Worm (Caenorhabditis elegans): ENCODE results near the gene vps-33.1.

Gene vps-33.1

ce11 chrIII:8696680-8697079, 4.0 kb upstream of the vps-33.1 start:
- TF ChIP-seq sdc-2 (tag; optimal IDR thresholded peaks at IDR 0.05) (no peak), ceh-48 (tag; optimal IDR thresholded peaks at IDR 0.05) (peak; percentile 15), nfya-1 (tag; optimal IDR thresholded peaks at IDR 0.05) (peak; percentile 22)

ce11 chrIII:8697268-8697907, 3.3 kb upstream of the vps-33.1 start:
- TF ChIP-seq ceh-45 (GFP tag; IDR thresholded peaks at IDR 0.05) (no peak), sox-2 (GFP tag; IDR thresholded peaks at IDR 0.05) (no peak), lim-6 (tag; optimal IDR thresholded peaks at IDR 0.05) (no peak), pat-9 (tag; optimal IDR thresholded peaks at IDR 0.05) (no peak), elt-4 (tag; optimal IDR thresholded peaks at IDR 0.05) (no peak), ttx-3 (tag; optimal IDR thresholded peaks at IDR 0.05) (no peak), syd-9 (tag; optimal IDR thresholded peaks at IDR 0.05) (no peak), dve-1 (tag; optimal IDR thresholded peaks at IDR 0.05) (no peak), ets-4 (tag; optimal IDR thresholded peaks at IDR 0.05) (no peak), elt-2 (tag; optimal IDR thresholded peaks at IDR 0.05) (no peak), fkh-10 (GFP tag; optimal IDR thresholded peaks at IDR 0.05) (no peak), hlh-30 (tag; optimal IDR thresholded peaks at IDR 0.05; ENCODE audit: insufficient read depth) (no peak), rnt-1 (tag; optimal IDR thresholded peaks at IDR 0.05) (no peak), lin-11 (tag; optimal IDR thresholded peaks at IDR 0.05) (no peak), F13H6.1 (tag; optimal IDR thresholded peaks at IDR 0.05) (no peak), unc-55 (GFP tag; optimal IDR thresholded peaks at IDR 0.05) (no peak), madf-2 (tag; optimal IDR thresholded peaks at IDR 0.05) (no peak), ceh-48 (tag; optimal IDR thresholded peaks at IDR 0.05) (no peak), fkh-6 (tag; optimal IDR thresholded peaks at IDR 0.05) (no peak), zip-5 (tag; optimal IDR thresholded peaks at IDR 0.05) (no peak)

DNA sequence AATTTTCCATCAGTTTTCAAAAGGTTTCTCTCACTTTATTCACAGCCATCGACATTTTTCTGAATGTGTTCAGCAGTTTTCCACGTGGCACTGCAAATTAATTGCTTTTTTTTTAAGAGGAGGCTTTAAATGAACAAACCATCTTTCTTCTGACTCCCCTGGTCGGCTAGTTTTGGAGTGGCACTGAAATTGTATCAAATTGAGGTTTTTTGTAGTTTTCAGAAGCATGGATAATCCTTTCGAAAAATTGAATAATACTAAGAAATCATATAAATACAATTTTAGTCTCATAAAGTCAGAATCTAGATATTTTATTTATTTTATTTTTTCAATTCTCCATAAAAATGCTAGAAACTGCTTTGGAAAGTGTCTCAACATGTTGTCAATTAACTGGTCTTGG, 4.0 kb downstream of the vps-33.1 start, which contains the start of gene B0303.16:
TSS of gene B0303.16 (plus strand) at position 301 of the 400 bp plus-strand sequence.
- TF ChIP-seq hlh-6 (tag; optimal IDR thresholded peaks at IDR 0.05) (no peak), ceh-14 (tag; optimal IDR thresholded peaks at IDR 0.05) (no peak), C08G9.2 (tag; optimal IDR thresholded peaks at IDR 0.05) (no peak), madf-2 (tag; optimal IDR thresholded peaks at IDR 0.05) (no peak), dve-1 (tag; optimal IDR thresholded peaks at IDR 0.05) (no peak), fkh-10 (GFP tag; optimal IDR thresholded peaks at IDR 0.05) (no peak), lim-6 (tag; optimal IDR thresholded peaks at IDR 0.05) (no peak), elt-4 (tag; optimal IDR thresholded peaks at IDR 0.05) (no peak), ahr-1 (tag; optimal IDR thresholded peaks at IDR 0.05) (no peak), npax-4 (tag; optimal IDR thresholded peaks at IDR 0.05) (no peak), nfya-1 (tag; optimal IDR thresholded peaks at IDR 0.05) (no peak)

- no peak for TF ChIP-seq F13H6.1 (tag; optimal IDR thresholded peaks at IDR 0.05)
Observed at ce11 chrIII:8709735-8710134, 9.0 kb downstream of the vps-33.1 start.

DNA sequence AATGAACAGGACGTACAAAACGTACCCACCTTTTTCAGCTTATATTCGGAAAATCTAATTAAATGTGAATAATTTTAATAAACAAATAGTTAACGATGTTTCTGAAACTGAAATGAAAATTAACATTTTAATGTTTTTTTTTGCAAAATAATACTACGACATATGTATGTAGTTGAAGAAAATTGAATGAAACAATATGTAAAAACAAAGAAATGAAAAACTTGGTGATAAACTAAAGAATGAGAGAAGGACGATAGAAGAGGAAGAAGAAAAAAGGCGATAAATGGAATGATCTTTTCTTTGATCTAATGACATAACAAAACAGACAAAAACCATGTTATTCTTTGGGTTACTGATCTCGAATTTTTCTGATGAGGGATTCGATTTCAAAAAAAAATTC, 9.6 kb downstream of the vps-33.1 start, which contains the start of gene B0303.11:
TSS of gene B0303.11 (minus strand) at position 101 of the 400 bp plus-strand sequence.
- no peak for TF ChIP-seq ceh-34 (tag; optimal IDR thresholded peaks at IDR 0.05)
- TF ChIP-seq hlh-6 (tag; optimal IDR thresholded peaks at IDR 0.05), result no peak
- no peak for TF ChIP-seq tbx-2 (tag; optimal IDR thresholded peaks at IDR 0.05)
- no peak for TF ChIP-seq che-1 (tag; optimal IDR thresholded peaks at IDR 0.05)
- TF ChIP-seq unc-42 (tag; optimal IDR thresholded peaks at IDR 0.05), result no peak
- no peak for TF ChIP-seq hlh-15 (tag; optimal IDR thresholded peaks at IDR 0.05)
- TF ChIP-seq mec-3 (tag; optimal IDR thresholded peaks at IDR 0.05; ENCODE audit: borderline replicate concordance), result no peak
- no peak for TF ChIP-seq Y22D7AL.16 (tag; optimal IDR thresholded peaks at IDR 0.05)
- TF ChIP-seq dmd-4 (tag; optimal IDR thresholded peaks at IDR 0.05; ENCODE audit: borderline replicate concordance), result no peak
- TF ChIP-seq sox-4 (tag; optimal IDR thresholded peaks at IDR 0.05), result no peak
- no peak for TF ChIP-seq ref-2 (tag; optimal IDR thresholded peaks at IDR 0.05)
- no peak for TF ChIP-seq C38D4.7 (GFP tag; optimal IDR thresholded peaks at IDR 0.05)

All from whole organism, late embryonic.